Fruit fly (Drosophila melanogaster): Measurements from ENCODE around the gene Klp98A.

Gene Klp98A

DNA sequence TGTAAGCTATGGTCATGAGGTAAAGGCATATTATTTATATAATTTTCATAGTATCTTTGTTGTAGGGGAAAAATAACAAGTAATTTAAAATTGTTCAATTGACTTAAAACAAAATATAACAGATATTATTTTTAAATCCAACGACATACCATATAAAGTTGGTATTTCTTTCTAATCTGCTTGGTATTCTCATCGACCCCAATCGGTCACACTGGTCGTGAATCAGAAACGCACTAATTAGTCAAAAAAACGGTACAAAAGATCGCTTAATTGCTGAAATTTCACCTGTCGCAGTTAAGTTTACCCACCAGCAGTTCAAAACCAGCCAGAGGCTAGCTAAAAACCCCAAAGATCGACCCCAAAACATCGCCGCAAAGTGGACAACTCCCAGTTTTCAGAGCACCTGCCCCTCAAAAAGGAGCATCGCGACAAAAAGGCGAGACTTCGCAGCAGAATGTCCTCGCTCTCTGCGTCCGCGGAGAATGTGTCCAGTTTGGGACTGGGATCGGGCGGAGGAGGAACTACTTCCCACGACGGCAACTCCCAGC lies 23.8 kb upstream of the Klp98A start, which contains the start of gene pins:
Gene pins, plus strand, starts transcription at position 207 of the 548 bp plus-strand sequence.
- TF ChIP-seq psq (optimal IDR thresholded peaks at IDR 0.05), result no peak
- no peak for TF ChIP-seq insv (optimal IDR thresholded peaks at IDR 0.05)
- TF ChIP-seq h (optimal IDR thresholded peaks at IDR 0.05), result no peak
- no peak for TF ChIP-seq Myc (optimal IDR thresholded peaks at IDR 0.05)
- TF ChIP-seq Sin3A (optimal IDR thresholded peaks at IDR 0.05), result no peak
- TF ChIP-seq ttk (optimal IDR thresholded peaks at IDR 0.05), result no peak

DNA sequence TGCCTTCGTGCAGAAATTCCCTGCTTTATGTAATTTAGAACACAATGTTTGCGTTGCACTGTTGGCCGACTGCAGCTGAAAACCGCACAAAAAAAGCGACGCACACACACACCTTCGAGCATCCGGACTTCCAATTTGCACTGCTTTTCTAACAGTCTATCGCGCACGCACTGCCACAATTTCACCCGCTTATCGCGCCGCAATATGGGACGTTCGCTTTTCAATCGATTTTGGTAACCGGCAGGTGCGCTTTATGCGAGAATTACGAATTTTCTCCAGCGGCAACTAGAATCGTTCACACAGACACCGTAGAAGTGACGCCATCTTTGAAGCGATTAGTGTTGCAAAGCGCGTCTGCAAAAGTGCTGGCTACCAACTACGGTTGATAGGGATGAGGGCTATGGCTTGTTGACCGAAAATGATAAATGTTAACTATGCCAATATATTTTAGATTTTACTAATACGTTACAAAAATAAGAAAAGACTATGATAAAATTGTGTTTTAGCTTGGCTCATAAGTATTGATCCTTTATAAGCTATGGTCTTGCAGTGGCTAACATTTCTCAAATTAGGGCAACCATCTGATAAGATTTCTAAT lies 23.0 kb upstream of the Klp98A start, which contains the start of gene wdb:
Gene wdb, minus strand, starts transcription at position 352 of the 598 bp plus-strand sequence.
- no peak for TF ChIP-seq insv (optimal IDR thresholded peaks at IDR 0.05)
- TF ChIP-seq Myc (optimal IDR thresholded peaks at IDR 0.05), result no peak
- TF ChIP-seq psq (optimal IDR thresholded peaks at IDR 0.05), result no peak
- TF ChIP-seq h (optimal IDR thresholded peaks at IDR 0.05), result no peak

- no peak for TF ChIP-seq h (optimal IDR thresholded peaks at IDR 0.05)
- TF ChIP-seq Sin3A (optimal IDR thresholded peaks at IDR 0.05), result no peak
Observed at dm6 chr3R:27581263-27581868, 22.4 kb upstream of the Klp98A start.

- TF ChIP-seq ttk (optimal IDR thresholded peaks at IDR 0.05) (no peak), Sin3A (optimal IDR thresholded peaks at IDR 0.05) (no peak), Myc (optimal IDR thresholded peaks at IDR 0.05) (no peak), insv (optimal IDR thresholded peaks at IDR 0.05) (no peak), h (optimal IDR thresholded peaks at IDR 0.05) (no peak), psq (optimal IDR thresholded peaks at IDR 0.05) (no peak)
Observed at dm6 chr3R:27580274-27581011, 21.5 kb upstream of the Klp98A start.

DNA sequence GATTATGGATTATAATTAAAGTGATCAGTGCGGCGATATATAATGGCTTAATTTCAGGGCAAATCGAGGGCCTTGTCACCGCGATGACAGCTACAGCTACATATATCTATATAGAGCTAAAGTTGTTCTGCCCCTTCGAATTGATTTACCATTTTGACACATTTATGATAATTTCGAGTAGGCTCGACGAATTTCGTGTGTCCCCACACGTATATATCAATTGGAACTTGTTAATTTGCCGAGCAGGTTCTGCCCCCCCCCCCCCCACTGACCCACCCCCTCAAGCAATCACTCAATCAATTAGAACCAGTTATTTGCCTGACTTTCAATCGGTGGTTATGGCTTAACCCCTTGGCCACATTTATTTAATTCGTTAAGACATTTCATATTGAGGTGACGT lies 20.5 kb upstream of the Klp98A start:
- no peak for TF ChIP-seq h (optimal IDR thresholded peaks at IDR 0.05)
- no peak for TF ChIP-seq insv (optimal IDR thresholded peaks at IDR 0.05)
- no peak for TF ChIP-seq ttk (optimal IDR thresholded peaks at IDR 0.05)
- no peak for TF ChIP-seq psq (optimal IDR thresholded peaks at IDR 0.05)
- TF ChIP-seq Myc (optimal IDR thresholded peaks at IDR 0.05), result no peak
- TF ChIP-seq Sin3A (optimal IDR thresholded peaks at IDR 0.05), result no peak

DNA sequence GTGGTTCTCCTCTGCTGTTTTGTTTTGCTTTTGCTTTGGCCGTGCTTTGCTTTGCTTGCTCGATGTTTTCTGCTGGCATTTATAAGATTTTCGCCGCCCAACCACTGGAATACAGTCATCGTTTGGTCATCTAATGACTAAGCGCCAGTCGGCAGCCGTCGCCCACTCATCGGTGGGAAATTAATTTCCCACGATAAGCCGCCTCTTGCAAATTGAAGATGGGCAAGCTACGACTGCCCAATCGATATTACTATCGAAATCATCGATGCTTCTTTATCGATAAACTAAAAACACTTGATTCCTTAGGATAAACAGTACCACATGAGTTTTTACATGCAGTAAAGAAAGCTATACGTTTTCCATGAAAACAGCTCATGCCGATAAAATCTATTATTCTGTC lies 11.7 kb upstream of the Klp98A start:
- TF ChIP-seq Myc (optimal IDR thresholded peaks at IDR 0.05) (no peak), ttk (optimal IDR thresholded peaks at IDR 0.05) (no peak), Sin3A (optimal IDR thresholded peaks at IDR 0.05) (no peak), h (optimal IDR thresholded peaks at IDR 0.05) (no peak), insv (optimal IDR thresholded peaks at IDR 0.05) (no peak), psq (optimal IDR thresholded peaks at IDR 0.05) (no peak)

- TF ChIP-seq h (optimal IDR thresholded peaks at IDR 0.05), result no peak
- TF ChIP-seq ttk (optimal IDR thresholded peaks at IDR 0.05), result no peak
- TF ChIP-seq psq (optimal IDR thresholded peaks at IDR 0.05), result no peak
- no peak for TF ChIP-seq Sin3A (optimal IDR thresholded peaks at IDR 0.05)
- TF ChIP-seq insv (optimal IDR thresholded peaks at IDR 0.05), result no peak
- no peak for TF ChIP-seq Myc (optimal IDR thresholded peaks at IDR 0.05)
Observed at dm6 chr3R:27569706-27570105, 10.8 kb upstream of the Klp98A start.

DNA sequence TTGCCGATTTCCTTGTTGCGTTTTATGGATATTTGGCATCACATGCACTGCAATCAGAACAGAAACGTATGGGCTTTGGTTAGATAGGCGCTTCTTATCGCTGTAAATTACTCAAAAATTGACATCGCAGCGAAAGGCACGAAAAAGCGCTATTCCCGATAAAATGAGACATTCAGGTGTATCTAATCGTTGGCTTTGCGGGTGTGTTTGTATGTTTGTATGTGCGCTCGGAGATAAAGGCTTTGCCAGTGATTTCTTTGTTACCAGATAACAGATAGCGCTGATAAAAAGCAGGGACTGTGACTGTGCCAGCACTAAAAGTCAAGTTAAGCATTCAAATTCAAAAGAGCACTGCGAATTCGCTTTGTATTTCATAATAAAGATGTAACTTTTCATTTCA lies 9.6 kb upstream of the Klp98A start:
- TF ChIP-seq insv (optimal IDR thresholded peaks at IDR 0.05), result no peak
- no peak for TF ChIP-seq Myc (optimal IDR thresholded peaks at IDR 0.05)
- TF ChIP-seq Sin3A (optimal IDR thresholded peaks at IDR 0.05), result no peak
- TF ChIP-seq ttk (optimal IDR thresholded peaks at IDR 0.05), result no peak

DNA sequence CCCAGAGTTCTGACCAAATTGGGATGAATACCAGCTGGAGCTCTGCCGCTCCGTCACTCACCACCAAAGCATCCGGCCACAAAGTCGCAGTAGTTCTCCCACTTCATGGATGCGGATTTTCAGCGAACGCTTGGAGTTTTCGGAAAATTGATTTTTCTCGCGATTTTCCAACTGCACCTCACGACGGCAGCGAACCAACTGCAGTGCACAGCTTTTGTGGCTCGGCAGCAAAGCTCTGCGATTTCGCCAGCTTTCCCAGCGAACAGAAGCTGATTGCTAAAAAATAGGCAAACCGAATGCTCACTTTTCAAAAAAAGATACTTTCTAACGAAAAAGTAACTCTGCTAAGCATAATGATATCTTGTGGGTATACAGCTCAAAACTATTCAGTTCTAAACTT lies 2.2 kb upstream of the Klp98A start, which contains the start of gene CG5646:
Gene CG5646, minus strand, starts transcription at position 206 of the 400 bp plus-strand sequence.
- TF ChIP-seq ttk (optimal IDR thresholded peaks at IDR 0.05) (no peak), insv (optimal IDR thresholded peaks at IDR 0.05) (no peak), psq (optimal IDR thresholded peaks at IDR 0.05) (no peak), h (optimal IDR thresholded peaks at IDR 0.05) (no peak), Myc (optimal IDR thresholded peaks at IDR 0.05) (no peak), Sin3A (optimal IDR thresholded peaks at IDR 0.05) (no peak)

DNA sequence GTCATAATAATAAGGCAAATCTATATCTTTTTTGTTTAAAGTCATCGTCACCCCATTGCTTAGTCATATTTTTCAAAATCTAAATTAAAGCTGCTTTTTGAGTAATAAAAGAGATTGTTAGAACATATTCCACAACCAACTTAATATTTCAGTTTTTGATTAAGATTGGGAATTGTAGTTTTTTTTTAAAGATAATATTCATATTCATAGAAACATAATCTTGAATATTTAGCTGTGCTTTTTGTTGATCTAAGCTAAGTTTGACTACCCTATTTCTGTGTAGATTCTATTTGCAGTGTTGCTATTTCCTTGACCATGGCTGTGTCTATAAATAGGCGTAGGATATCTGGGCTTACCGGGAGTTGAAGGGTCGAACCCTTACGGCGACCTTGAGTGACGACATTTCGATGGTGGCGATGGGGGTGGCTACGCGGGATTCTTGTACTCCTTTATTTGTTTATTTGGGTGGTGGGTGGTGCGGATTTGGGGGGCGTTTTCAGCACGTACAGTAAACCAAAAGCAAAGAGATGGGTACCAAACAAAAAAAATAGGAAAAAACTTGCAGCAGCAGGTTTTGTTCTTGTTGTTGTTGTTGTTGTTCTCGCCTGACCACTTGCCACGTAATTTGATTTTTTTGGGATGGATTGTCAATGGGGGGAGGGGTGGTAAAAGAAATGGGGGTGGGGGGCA lies 830 bp downstream of the Klp98A start:
- TF ChIP-seq psq (optimal IDR thresholded peaks at IDR 0.05) (no peak), h (optimal IDR thresholded peaks at IDR 0.05) (no peak), insv (optimal IDR thresholded peaks at IDR 0.05) (no peak), Sin3A (optimal IDR thresholded peaks at IDR 0.05) (no peak), ttk (optimal IDR thresholded peaks at IDR 0.05) (no peak)

DNA sequence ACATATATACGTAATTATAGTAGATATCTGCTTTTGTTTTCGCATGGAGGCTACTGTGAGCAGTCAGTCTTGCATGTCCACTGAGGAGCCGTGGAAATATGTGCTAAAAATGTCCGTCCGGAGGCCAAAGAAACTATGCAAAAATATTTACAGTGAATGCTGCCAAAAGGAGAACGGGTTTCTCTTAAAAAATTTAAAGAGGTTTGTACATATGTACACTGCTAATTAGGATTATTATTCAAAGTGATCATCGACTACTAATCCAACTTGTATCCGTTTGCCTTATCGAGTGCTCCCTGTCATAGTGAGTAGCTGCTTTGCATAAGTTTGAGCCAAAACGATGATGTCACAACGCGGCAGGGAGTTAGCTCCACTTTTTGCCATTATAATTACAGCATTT lies 2.0 kb downstream of the Klp98A start:
- no peak for TF ChIP-seq Sin3A (optimal IDR thresholded peaks at IDR 0.05)
- no peak for TF ChIP-seq Myc (optimal IDR thresholded peaks at IDR 0.05)
- TF ChIP-seq h (optimal IDR thresholded peaks at IDR 0.05), result no peak

DNA sequence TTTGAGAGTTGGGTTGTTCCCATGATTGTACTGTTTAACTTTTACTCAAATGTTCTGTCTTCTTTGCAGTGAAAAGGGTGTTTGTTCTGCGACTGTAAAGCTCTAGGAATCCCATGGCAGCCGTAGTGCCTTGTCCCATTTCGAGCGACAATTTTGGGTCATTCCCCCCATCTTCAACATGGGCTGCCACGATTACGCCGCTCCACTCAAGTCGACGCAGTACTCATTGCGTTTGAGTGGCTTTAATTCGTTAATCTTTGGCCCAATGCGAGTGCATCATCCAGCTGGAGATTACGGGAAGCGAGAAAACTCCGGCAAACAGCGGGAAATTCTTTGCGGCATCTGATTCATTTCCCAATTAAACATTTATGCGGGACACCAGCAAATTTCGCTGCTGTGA lies 2.5 kb downstream of the Klp98A start:
- TF ChIP-seq insv (optimal IDR thresholded peaks at IDR 0.05) (no peak), psq (optimal IDR thresholded peaks at IDR 0.05) (no peak), h (optimal IDR thresholded peaks at IDR 0.05) (no peak), Myc (optimal IDR thresholded peaks at IDR 0.05) (no peak), ttk (optimal IDR thresholded peaks at IDR 0.05) (no peak), Sin3A (optimal IDR thresholded peaks at IDR 0.05) (no peak)
